Fruit fly (Drosophila melanogaster): ENCODE results near the gene Whamy.

Gene Whamy

DNA sequence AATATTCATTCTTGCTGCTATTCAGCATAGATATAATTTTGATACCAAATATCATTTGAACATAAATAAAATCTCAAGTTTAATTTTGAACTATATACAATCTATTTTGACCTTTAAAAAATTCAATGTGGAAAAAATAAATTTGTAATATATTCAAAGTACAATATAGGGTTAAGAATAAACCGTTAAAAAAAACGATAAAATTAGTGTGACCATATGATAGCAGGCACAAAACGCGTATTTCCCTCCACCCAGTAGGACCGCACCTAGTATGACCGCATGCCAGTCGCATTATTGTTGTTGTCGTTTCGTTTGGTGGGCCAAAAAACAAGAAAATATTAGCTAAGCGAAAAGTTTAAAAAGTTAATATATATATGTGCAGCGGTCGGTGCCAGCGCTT, 18.8 kb upstream of the Whamy start, which contains the start of gene CG8516:
Gene CG8516 (plus strand): TSS at position 278 of the 400 bp plus-strand sequence.
- TF ChIP-seq CG31627 (GFP tag; optimal IDR thresholded peaks at IDR 0.05) (peak; percentile 19), lz (GFP tag; optimal IDR thresholded peaks at IDR 0.05) (no peak), CG8319 (GFP tag; optimal IDR thresholded peaks at IDR 0.05) (no peak), CG6854 (GFP tag; optimal IDR thresholded peaks at IDR 0.05) (no peak), Hr39 (GFP tag; optimal IDR thresholded peaks at IDR 0.05) (no peak), Sox15 (GFP tag; optimal IDR thresholded peaks at IDR 0.05) (no peak), CG15336 (GFP tag; IDR thresholded peaks at IDR 0.05) (peak; percentile 70), eg (GFP tag; IDR thresholded peaks at IDR 0.05) (peak; percentile 25; the same call in 1 of the 3 replicates), fd85E (GFP tag; optimal IDR thresholded peaks at IDR 0.05) (no peak), CG8119 (GFP tag; IDR thresholded peaks at IDR 0.05) (peak; percentile 61; the same call in 2 of the 3 replicates), esn (GFP tag; optimal IDR thresholded peaks at IDR 0.05) (peak; percentile 41), pdm3 (GFP tag; optimal IDR thresholded peaks at IDR 0.05) (no peak), acj6 (GFP tag; optimal IDR thresholded peaks at IDR 0.05) (peak; percentile 11), CG11294 (GFP tag; IDR thresholded peaks at IDR 0.05) (no peak), CG3032 (tag; optimal IDR thresholded peaks at IDR 0.05) (no peak), CG11762 (GFP tag; optimal IDR thresholded peaks at IDR 0.05; ENCODE audit: insufficient read depth) (no peak), CG3919 (GFP tag; optimal IDR thresholded peaks at IDR 0.05) (no peak), Eip78C (GFP tag) (peak; percentile 79), svp (GFP tag) (no peak)

dm6 chr3R:9791177-9791806, 17.1 kb upstream of the Whamy start, which contains the start of the genes CG12945 and CG8507:
Gene CG12945, minus strand, starts transcription at chr3R:9791221.
Gene CG8507, plus strand, starts transcription at chr3R:9791483.
- TF ChIP-seq CG31627 (GFP tag; optimal IDR thresholded peaks at IDR 0.05) (peak; percentile 58), Hr38 (GFP tag; optimal IDR thresholded peaks at IDR 0.05) (no peak), Eip93F (GFP tag; optimal IDR thresholded peaks at IDR 0.05) (no peak), Sox15 (GFP tag; optimal IDR thresholded peaks at IDR 0.05) (peak; percentile 13), CG1621 (tag; optimal IDR thresholded peaks at IDR 0.05) (no peak), pdm3 (GFP tag; optimal IDR thresholded peaks at IDR 0.05) (no peak), acj6 (GFP tag; optimal IDR thresholded peaks at IDR 0.05) (peak; percentile 47), eg (GFP tag; IDR thresholded peaks at IDR 0.05) (no peak), Sox14 (GFP tag; optimal IDR thresholded peaks at IDR 0.05) (peak; percentile 76), CG16779 (tag; optimal IDR thresholded peaks at IDR 0.05) (no peak), CG8119 (GFP tag; IDR thresholded peaks at IDR 0.05) (no peak), OdsH (GFP tag; optimal IDR thresholded peaks at IDR 0.05) (no peak), Gug (GFP tag; IDR thresholded peaks at IDR 0.05) (0 out of 2 replicates have a peak, but pooled peaks have one; percentile 9), CG10631 (GFP tag; optimal IDR thresholded peaks at IDR 0.05) (no peak), CG11902 (GFP tag; optimal IDR thresholded peaks at IDR 0.05) (peak; percentile 9), CG6276 (GFP tag; optimal IDR thresholded peaks at IDR 0.05) (no peak), salr (GFP tag; optimal IDR thresholded peaks at IDR 0.05) (no peak), vri (GFP tag; optimal IDR thresholded peaks at IDR 0.05) (no peak), CG8632 (GFP tag; optimal IDR thresholded peaks at IDR 0.05) (no peak), topi (GFP tag; optimal IDR thresholded peaks at IDR 0.05) (peak; percentile 53), CG4318 (GFP tag; optimal IDR thresholded peaks at IDR 0.05) (no peak), CG11294 (GFP tag; IDR thresholded peaks at IDR 0.05) (no peak), cyc (GFP tag; optimal IDR thresholded peaks at IDR 0.05) (peak; percentile 35), CG32006 (GFP tag; optimal IDR thresholded peaks at IDR 0.05) (no peak), Ets96B (tag; optimal IDR thresholded peaks at IDR 0.05) (peak; percentile 38), Eip75B (GFP tag; optimal IDR thresholded peaks at IDR 0.05) (no peak), fkh (GFP tag; optimal IDR thresholded peaks at IDR 0.05) (no peak), esn (GFP tag; optimal IDR thresholded peaks at IDR 0.05) (peak; percentile 71), CG6854 (GFP tag; optimal IDR thresholded peaks at IDR 0.05) (no peak), CG6808 (GFP tag; optimal IDR thresholded peaks at IDR 0.05) (no peak), Hr39 (GFP tag; optimal IDR thresholded peaks at IDR 0.05) (peak; percentile 68), CG11762 (GFP tag; optimal IDR thresholded peaks at IDR 0.05; ENCODE audit: insufficient read depth) (no peak), CG9139 (GFP tag; optimal IDR thresholded peaks at IDR 0.05) (no peak), lz (GFP tag; optimal IDR thresholded peaks at IDR 0.05) (peak; percentile 65), CG6163 (GFP tag; IDR thresholded peaks at IDR 0.05) (no peak), spab (GFP tag; optimal IDR thresholded peaks at IDR 0.05) (no peak), Eip78C (GFP tag) (peak; percentile 83), fd59A (GFP tag; optimal IDR thresholded peaks at IDR 0.05) (no peak), CG3032 (tag; optimal IDR thresholded peaks at IDR 0.05) (peak; percentile 58), net (GFP tag; optimal IDR thresholded peaks at IDR 0.05) (no peak), ss (GFP tag; optimal IDR thresholded peaks at IDR 0.05) (no peak)
